Worm (Caenorhabditis elegans) whole organism, young adult: ENCODE data around the gene ZK792.1.
A peak's percentile ranks its signal among the peaks of the same experiment; 100 is the strongest.

ENCODE experiments used
- C17E4.6 ChIP-seq: fragments of 200-800 bp; sonication (Bioruptor generic); IDR thresholded peaks from 2 replicates; pipeline ENCODE4 v1.3.6; 2022; ENCODE audit warnings: missing genetic modification reagents, missing genetic modification characterization, missing compliant biosample characterization
- F55B11.4 ChIP-seq: sonication (generic microtip); optimal IDR thresholded peaks from 2 replicates; lab custom pipeline; 2016; ENCODE audit warnings: missing compliant biosample characterization, missing genetic modification characterization, borderline replicate concordance; ENCODE audit not compliant: insufficient read depth
- F57A8.1 ChIP-seq: fragments of 200-800 bp; sonication (Bioruptor generic); optimal IDR thresholded peaks from 2 replicates; lab custom pipeline; 2018; ENCODE audit warnings: mild to moderate bottlenecking, missing genetic modification characterization, moderate library complexity, missing compliant biosample characterization
- Y53F4B.3 ChIP-seq: fragments of 200-800 bp; sonication (Bioruptor generic); IDR thresholded peaks from 2 replicates; pipeline ENCODE4 v1.3.6; 2022; ENCODE audit warnings: missing genetic modification reagents, missing genetic modification characterization, missing compliant biosample characterization
- ZK185.1 ChIP-seq: sonication (generic microtip); optimal IDR thresholded peaks from 2 replicates; lab custom pipeline; 2016; ENCODE audit warnings: mild to moderate bottlenecking, missing genetic modification characterization, missing compliant biosample characterization; ENCODE audit not compliant: poor library complexity, severe bottlenecking
- ama-1 ChIP-seq, 3 experiments: fragments of 150-350 bp in 1 of 3; sonication (generic microtip) in 2 of 3; optimal IDR thresholded peaks; 2 replicates each; lab custom pipeline; 2014 to 2018; ENCODE audit warnings: missing biosample characterization in 2 of 3, missing genetic modification characterization in 2 of 3, missing genetic modification reagents in 2 of 3
- attf-3 ChIP-seq: fragments of 200-800 bp; sonication (Bioruptor generic); conservative IDR thresholded peaks from 2 replicates; pipeline ENCODE4 v1.3.6; 2022; ENCODE audit warnings: missing genetic modification reagents, missing genetic modification characterization, missing compliant biosample characterization
- bed-2 ChIP-seq: fragments of 200-800 bp; sonication (Bioruptor generic); IDR thresholded peaks from 2 replicates; pipeline ENCODE4 v1.3.6; 2022; ENCODE audit warnings: missing genetic modification reagents, missing genetic modification characterization, missing compliant biosample characterization
- cebp-1 ChIP-seq, 2 experiments: fragments of 200-800 bp in 1 of 2; sonication (Bioruptor generic) in 1 of 2; sonication (generic microtip) in 1 of 2; IDR thresholded peaks in 1 of 2; optimal IDR thresholded peaks in 1 of 2; 2 replicates each; pipeline versions ENCODE4 v1.3.6 to Lab custom; 2017 to 2022; ENCODE audit warnings: missing compliant biosample characterization in 2 of 2, missing genetic modification characterization in 2 of 2, mild to moderate bottlenecking in 1 of 2, missing genetic modification reagents in 1 of 2, moderate library complexity in 1 of 2
- cebp-2 ChIP-seq: fragments of 200-800 bp; sonication (Bioruptor generic); IDR thresholded peaks from 2 replicates; pipeline ENCODE4 v1.3.6; 2022; ENCODE audit warnings: missing genetic modification characterization, missing compliant biosample characterization
- ceh-27 ChIP-seq: fragments of 200-800 bp; sonication (Bioruptor generic); optimal IDR thresholded peaks from 2 replicates; lab custom pipeline; 2018; ENCODE audit warnings: mild to moderate bottlenecking, missing genetic modification characterization, moderate library complexity, missing compliant biosample characterization
- ceh-79 ChIP-seq: sonication (generic microtip); optimal IDR thresholded peaks from 2 replicates; lab custom pipeline; 2017; ENCODE audit warnings: mild to moderate bottlenecking, missing genetic modification characterization, missing compliant biosample characterization
- egl-18 ChIP-seq: fragments of 200-800 bp; sonication (Bioruptor generic); IDR thresholded peaks from 2 replicates; pipeline ENCODE4 v1.3.6; 2022; ENCODE audit warnings: missing genetic modification reagents, missing genetic modification characterization, missing compliant biosample characterization
- ekl-4 ChIP-seq: fragments of 200-800 bp; sonication (Bioruptor generic); IDR thresholded peaks from 2 replicates; pipeline ENCODE4 v1.3.6; 2022; ENCODE audit warnings: missing genetic modification reagents, missing genetic modification characterization, missing compliant biosample characterization
- ets-4 ChIP-seq: fragments of 200-800 bp; sonication (Bioruptor generic); optimal IDR thresholded peaks from 2 replicates; lab custom pipeline; 2018; ENCODE audit warnings: mild to moderate bottlenecking, missing genetic modification characterization, missing compliant biosample characterization
- hmg-1.2 ChIP-seq: fragments of 200-800 bp; sonication (Bioruptor generic); IDR thresholded peaks from 2 replicates; pipeline ENCODE4 v1.3.6; 2022; ENCODE audit warnings: missing genetic modification reagents, missing genetic modification characterization, missing compliant biosample characterization
- hrde-1 ChIP-seq: sonication (generic microtip); optimal IDR thresholded peaks from 2 replicates; lab custom pipeline; 2016; ENCODE audit warnings: missing genetic modification characterization, mild to moderate bottlenecking, missing compliant biosample characterization, moderate library complexity, missing genotype, missing genetic modification reagents, borderline replicate concordance
- lin-26 ChIP-seq: fragments of 200-800 bp; sonication (Bioruptor generic); IDR thresholded peaks from 2 replicates; pipeline ENCODE4 v1.3.6; 2022; ENCODE audit warnings: missing genetic modification reagents, missing genetic modification characterization, missing compliant biosample characterization
- lin-35 ChIP-seq, 3 experiments: fragments of 150-350 bp in 2 of 3; sonication (generic microtip) in 1 of 3; optimal IDR thresholded peaks; 2 replicates each; lab custom pipeline; 2014 to 2018; ENCODE audit warnings: missing biosample characterization in 3 of 3, missing genetic modification characterization in 3 of 3, missing genetic modification reagents in 3 of 3
- lir-1 ChIP-seq: fragments of 200-800 bp; sonication (Bioruptor generic); conservative IDR thresholded peaks from 2 replicates; pipeline ENCODE4 v1.3.6; 2022; ENCODE audit warnings: missing genetic modification reagents, missing genetic modification characterization, missing compliant biosample characterization
- lsl-1 ChIP-seq: fragments of 200-800 bp; sonication (Bioruptor generic); optimal IDR thresholded peaks from 2 replicates; lab custom pipeline; 2018; ENCODE audit warnings: mild to moderate bottlenecking, missing genetic modification characterization, moderate library complexity, missing compliant biosample characterization
- madf-6 ChIP-seq: fragments of 200-800 bp; sonication (Bioruptor generic); IDR thresholded peaks from 2 replicates; pipeline ENCODE4 v1.3.6; 2022; ENCODE audit warnings: missing genetic modification reagents, missing genetic modification characterization, missing compliant biosample characterization
- nhr-80 ChIP-seq: sonication (generic microtip); optimal IDR thresholded peaks from 2 replicates; lab custom pipeline; 2016; ENCODE audit warnings: missing genetic modification characterization, missing compliant biosample characterization
- nhr-90 ChIP-seq: sonication (generic microtip); optimal IDR thresholded peaks from 2 replicates; lab custom pipeline; 2016; ENCODE audit warnings: missing genotype, mild to moderate bottlenecking, missing genetic modification characterization, missing compliant biosample characterization
- rpc-1 ChIP-seq, 2 experiments: fragments of 150-350 bp in 1 of 2; sonication (generic microtip) in 1 of 2; optimal IDR thresholded peaks; 2 replicates each; lab custom pipeline; 2014 to 2018; ENCODE audit warnings: missing biosample characterization in 1 of 2, missing genetic modification characterization in 1 of 2, missing genetic modification reagents in 1 of 2, missing genotype in 1 of 2
- snpc-1.1 ChIP-seq: sonication (generic microtip); optimal IDR thresholded peaks from 2 replicates; lab custom pipeline; 2017; ENCODE audit warnings: missing genetic modification characterization, mild to moderate bottlenecking, missing compliant biosample characterization, antibody characterized with exemption, moderate library complexity, missing genotype, missing genetic modification reagents; ENCODE audit not compliant: insufficient read depth
- snpc-3.4 ChIP-seq: sonication (generic microtip); optimal IDR thresholded peaks from 2 replicates; lab custom pipeline; 2017; ENCODE audit warnings: missing genetic modification characterization, mild to moderate bottlenecking, missing compliant biosample characterization, antibody characterized with exemption, moderate library complexity, missing genotype, missing genetic modification reagents
- somi-1 ChIP-seq: fragments of 200-800 bp; sonication (Bioruptor generic); optimal IDR thresholded peaks from 2 replicates; lab custom pipeline; 2018; ENCODE audit warnings: mild to moderate bottlenecking, missing genetic modification characterization, missing compliant biosample characterization
- zim-3 ChIP-seq: sonication (generic microtip); optimal IDR thresholded peaks from 2 replicates; lab custom pipeline; 2017; ENCODE audit warnings: mild to moderate bottlenecking, missing genetic modification characterization, moderate library complexity, missing compliant biosample characterization
- ztf-25 ChIP-seq: fragments of 200-800 bp; sonication (Bioruptor generic); IDR thresholded peaks from 2 replicates; pipeline ENCODE4 v1.3.6; 2022; ENCODE audit warnings: missing genetic modification reagents, missing genetic modification characterization, missing compliant biosample characterization

ZK792.1 gene

ce11 chrIV:11623060-11623459, 36.6 kb upstream of the ZK792.1 start, which contains the start of gene lys-4:
Gene lys-4 (minus strand): TSS chrIV:11623174.
- no peak for TF ChIP-seq hrde-1 (tag; lab: Kevin White, UChicago)
- TF ChIP-seq ets-4 (GFP tag; lab: Kevin White, UChicago): no peak
- TF ChIP-seq zim-3: no peak
- no peak for TF ChIP-seq snpc-3.4 (tag; lab: Kevin White, UChicago)

- TF ChIP-seq attf-3 (GFP tag; lab: Robert Waterston, UW) (no peak), nhr-80 (tag; lab: Kevin White, UChicago) (peak; percentile 66), cebp-1 (GFP tag; IDR thresholded peaks at IDR 0.05; lab: Robert Waterston, UW) (no peak), cebp-1 (tag; optimal IDR thresholded peaks at IDR 0.05; lab: Kevin White, UChicago) (peak; percentile 14)
These were observed 35.8 kb upstream of the ZK792.1 start for ce11 chrIV:11623759-11624287.

ce11 chrIV:11625482-11625881, 34.2 kb upstream of the ZK792.1 start, which contains the start of gene lys-5:
Gene lys-5 (minus strand): TSS chrIV:11625582.
- TF ChIP-seq somi-1: no peak
- no peak for TF ChIP-seq C17E4.6 (GFP tag; lab: Robert Waterston, UW)
- TF ChIP-seq bed-2: no peak
- TF ChIP-seq F55B11.4 (tag; lab: Kevin White, UChicago): no peak
- TF ChIP-seq Y53F4B.3: no peak
- TF ChIP-seq cebp-2 (GFP tag; lab: Robert Waterston, UW): no peak
- no peak for TF ChIP-seq lir-1 (GFP tag; lab: Robert Waterston, UW)
- TF ChIP-seq lsl-1 (GFP tag; lab: Kevin White, UChicago): no peak
- no peak for TF ChIP-seq ceh-79 (tag; lab: Kevin White, UChicago)
- no peak for TF ChIP-seq hmg-1.2
- no peak for TF ChIP-seq ama-1 (optimal IDR thresholded peaks at IDR 0.05; lab: Kevin White, UChicago)
- TF ChIP-seq ama-1 (GFP tag; optimal IDR thresholded peaks at IDR 0.05; lab: Kevin White, UChicago): no peak
- no peak for TF ChIP-seq nhr-90 (tag; lab: Kevin White, UChicago)

- TF ChIP-seq cebp-1 (GFP tag; IDR thresholded peaks at IDR 0.05; lab: Robert Waterston, UW) (no peak), cebp-1 (tag; optimal IDR thresholded peaks at IDR 0.05; lab: Kevin White, UChicago) (no peak), ztf-25 (no peak), F57A8.1 (no peak), lin-35 (GFP tag; optimal IDR thresholded peaks at IDR 0.05; lab: Kevin White, UChicago) (no peak), rpc-1 (optimal IDR thresholded peaks at IDR 0.05; lab: Kevin White, UChicago) (no peak), rpc-1 (tag; optimal IDR thresholded peaks at IDR 0.05; lab: Kevin White, UChicago) (no peak), cebp-2 (GFP tag; lab: Robert Waterston, UW) (no peak), egl-18 (no peak), snpc-1.1 (tag; lab: Kevin White, UChicago) (no peak)
These were observed 31.8 kb upstream of the ZK792.1 start, which contains the start of gene lys-6 for ce11 chrIV:11627847-11628246. Gene lys-6 (minus strand): TSS chrIV:11627947.

- no peak for TF ChIP-seq ZK185.1 (tag; lab: Kevin White, UChicago)
- no peak for TF ChIP-seq cebp-2 (GFP tag; lab: Robert Waterston, UW)
- no peak for TF ChIP-seq ceh-27
- peak; percentile 50 for TF ChIP-seq madf-6
- TF ChIP-seq lin-26 (GFP tag; lab: Robert Waterston, UW): no peak
- no peak for TF ChIP-seq ekl-4 (GFP tag; lab: Robert Waterston, UW)
These were observed 27.9 kb upstream of the ZK792.1 start, which contains the start of gene F58B3.4 for ce11 chrIV:11631750-11632149. Gene F58B3.4 (minus strand): TSS chrIV:11631850.
